Worm (Caenorhabditis elegans) whole organism, L2 larva: ENCODE measurements around the gene cwn-2.

ENCODE experiments used
- ZK546.5 ChIP-seq: sonication (generic microtip); optimal IDR thresholded peaks from 2 replicates; lab custom pipeline; 2017; ENCODE audit warnings: missing biosample characterization, missing genetic modification characterization
- aly-2 ChIP-seq: fragments of 150-350 bp; optimal IDR thresholded peaks from 2 replicates; lab custom pipeline; 2014; ENCODE audit warnings: missing biosample characterization, missing genetic modification characterization
- ceh-82 ChIP-seq: fragments of 150-350 bp; optimal IDR thresholded peaks from 2 replicates; lab custom pipeline; 2014; ENCODE audit warnings: missing biosample characterization, missing genetic modification characterization
- dmd-4 ChIP-seq: sonication (generic microtip); optimal IDR thresholded peaks from 2 replicates; lab custom pipeline; 2017; ENCODE audit warnings: missing biosample characterization, missing genetic modification characterization
- egl-27 ChIP-seq: sonication (generic microtip); optimal IDR thresholded peaks from 3 replicates; lab custom pipeline; 2017; ENCODE audit warnings: missing biosample characterization, missing genetic modification reagents, missing genetic modification characterization
- fos-1 ChIP-seq: fragments of 150-350 bp; optimal IDR thresholded peaks from 2 replicates; lab custom pipeline; 2014; ENCODE audit warnings: missing biosample characterization, missing genetic modification characterization
- gmeb-1 ChIP-seq: fragments of 150-350 bp; optimal IDR thresholded peaks from 2 replicates; lab custom pipeline; 2014; ENCODE audit warnings: missing biosample characterization, missing genetic modification characterization
- lin-13 ChIP-seq: fragments of 150-350 bp; optimal IDR thresholded peaks from 2 replicates; lab custom pipeline; 2014; ENCODE audit warnings: missing biosample characterization, missing genetic modification reagents, missing genetic modification characterization
- nhr-10 ChIP-seq: sonication (generic microtip); optimal IDR thresholded peaks from 2 replicates; lab custom pipeline; 2017; ENCODE audit warnings: missing biosample characterization, missing genetic modification characterization
- nhr-12 ChIP-seq: fragments of 150-350 bp; optimal IDR thresholded peaks from 2 replicates; lab custom pipeline; 2014; ENCODE audit warnings: missing biosample characterization, missing genetic modification characterization
- nhr-25 ChIP-seq: fragments of 150-350 bp; sonication (generic microtip); optimal IDR thresholded peaks from 3 replicates; lab custom pipeline; 2014; ENCODE audit warnings: missing biosample characterization, missing genetic modification characterization
- unc-62 ChIP-seq: fragments of 150-350 bp; optimal IDR thresholded peaks from 2 replicates; lab custom pipeline; 2014; ENCODE audit warnings: missing biosample characterization, missing genetic modification reagents, missing genetic modification characterization
- ztf-11 ChIP-seq: sonication (generic microtip); optimal IDR thresholded peaks from 2 replicates; lab custom pipeline; 2017; ENCODE audit warnings: missing biosample characterization, missing genetic modification characterization
- ztf-4 ChIP-seq: fragments of 150-350 bp; optimal IDR thresholded peaks from 2 replicates; lab custom pipeline; 2014; ENCODE audit warnings: missing biosample characterization, missing genetic modification characterization

- TF ChIP-seq fos-1 (tag; lab: Kevin White, UChicago) (no peak), nhr-25 (tag; lab: Kevin White, UChicago) (no peak), nhr-10 (tag; lab: Kevin White, UChicago) (no peak), aly-2 (no peak), ceh-82 (no peak), lin-13 (GFP tag; lab: Kevin White, UChicago) (no peak), ZK546.5 (tag; lab: Kevin White, UChicago) (no peak), gmeb-1 (tag; lab: Kevin White, UChicago) (no peak), egl-27 (tag; lab: Kevin White, UChicago) (no peak), dmd-4 (tag; lab: Kevin White, UChicago) (no peak), ztf-11 (tag; lab: Kevin White, UChicago) (no peak), ztf-4 (no peak), nhr-12 (tag; lab: Kevin White, UChicago) (no peak), unc-62 (GFP tag; lab: Kevin White, UChicago) (no peak)
Observed at ce11 chrIV:10110870-10111269, 43.3 kb downstream of the cwn-2 start.
